Fruit fly (Drosophila melanogaster) whole organism, pupa: ENCODE results near the gene Trm1.
A peak's percentile ranks its signal among the peaks of the same experiment; 100 is the strongest.

ENCODE experiments used
- CG10348 ChIP-seq: fragments of 200-800 bp; sonication (Bioruptor generic); IDR thresholded peaks from 2 replicates; pipeline ENCODE4 v1.3.6; 2022; ENCODE audit warnings: missing biosample characterization, missing genetic modification characterization
- CG12605 ChIP-seq: fragments of 200-800 bp; sonication (Bioruptor generic); IDR thresholded peaks from 2 replicates; pipeline ENCODE4 v1.3.6; 2022; ENCODE audit warnings: missing biosample characterization, missing genetic modification characterization
- CG13204 ChIP-seq: fragments of 200-800 bp; sonication (Bioruptor generic); optimal IDR thresholded peaks from 2 replicates; lab custom pipeline; 2018; ENCODE audit warnings: missing biosample characterization, mild to moderate bottlenecking, missing genetic modification characterization, moderate library complexity
- CG14655 ChIP-seq: fragments of 200-800 bp; sonication (Bioruptor generic); optimal IDR thresholded peaks from 3 replicates; lab custom pipeline; 2017; ENCODE audit warnings: mild to moderate bottlenecking, missing biosample characterization, missing genetic modification reagents, missing genetic modification characterization
- CG15710 ChIP-seq: fragments of 200-800 bp; sonication (Bioruptor generic); optimal IDR thresholded peaks from 2 replicates; lab custom pipeline; 2018; ENCODE audit warnings: missing biosample characterization, mild to moderate bottlenecking, missing genetic modification characterization, moderate library complexity
- CG17806 ChIP-seq: fragments of 200-800 bp; sonication (Bioruptor generic); optimal IDR thresholded peaks from 2 replicates; lab custom pipeline; 2018; ENCODE audit warnings: missing biosample characterization, mild to moderate bottlenecking, missing genetic modification characterization, moderate library complexity
- CG32121 ChIP-seq: fragments of 200-800 bp; sonication (Bioruptor generic); IDR thresholded peaks from 2 replicates; pipeline ENCODE4 v1.3.6; 2022; ENCODE audit warnings: missing biosample characterization, missing genetic modification characterization
- CG34367 ChIP-seq: fragments of 200-800 bp; sonication (Bioruptor generic); optimal IDR thresholded peaks from 2 replicates; lab custom pipeline; 2018; ENCODE audit warnings: missing biosample characterization, mild to moderate bottlenecking, missing genetic modification characterization
- CG4496 ChIP-seq: fragments of 200-800 bp; sonication (Bioruptor generic); IDR thresholded peaks from 3 replicates; pipeline ENCODE4 v1.3.6; 2022; ENCODE audit warnings: missing biosample characterization, missing genetic modification characterization
- CG8159 ChIP-seq: fragments of 200-800 bp; sonication (Bioruptor generic); optimal IDR thresholded peaks from 3 replicates; lab custom pipeline; 2018; ENCODE audit warnings: missing biosample characterization, mild to moderate bottlenecking, missing genetic modification characterization, moderate library complexity
- CG8301 ChIP-seq: fragments of 200-800 bp; sonication (Bioruptor generic); optimal IDR thresholded peaks from 2 replicates; lab custom pipeline; 2018; ENCODE audit warnings: missing biosample characterization, mild to moderate bottlenecking, missing genetic modification characterization
- CG9948 ChIP-seq: fragments of 200-800 bp; sonication (Bioruptor generic); optimal IDR thresholded peaks from 2 replicates; lab custom pipeline; 2018; ENCODE audit warnings: missing biosample characterization, mild to moderate bottlenecking, missing genetic modification characterization, moderate library complexity
- D1 ChIP-seq: fragments of 200-800 bp; sonication (Bioruptor generic); optimal IDR thresholded peaks from 2 replicates; lab custom pipeline; 2018; ENCODE audit warnings: missing biosample characterization, mild to moderate bottlenecking, missing genetic modification characterization, moderate library complexity
- EcR ChIP-seq: fragments of 200-800 bp; sonication (Bioruptor generic); optimal IDR thresholded peaks from 3 replicates; lab custom pipeline; 2019; ENCODE audit warnings: missing biosample characterization, missing genetic modification characterization, mild to moderate bottlenecking, moderate library complexity, missing genetic modification reagents
- Ets98B ChIP-seq: fragments of 200-800 bp; sonication (Bioruptor generic); IDR thresholded peaks from 2 replicates; pipeline ENCODE4 v1.3.6; 2022; ENCODE audit warnings: missing biosample characterization, missing genetic modification characterization
- Pif1A ChIP-seq: fragments of 200-800 bp; sonication (Bioruptor generic); optimal IDR thresholded peaks from 3 replicates; lab custom pipeline; 2016; ENCODE audit warnings: missing biosample characterization, missing genetic modification characterization
- Pif1B ChIP-seq: fragments of 200-800 bp; sonication (Bioruptor generic); optimal IDR thresholded peaks from 3 replicates; lab custom pipeline; 2016; ENCODE audit warnings: missing biosample characterization, missing genetic modification characterization
- Snoo ChIP-seq: fragments of 200-800 bp; sonication (Bioruptor generic); optimal IDR thresholded peaks from 3 replicates; lab custom pipeline; 2017; ENCODE audit warnings: missing biosample characterization, mild to moderate bottlenecking, missing genetic modification characterization, inconsistent platforms
- fd96Ca ChIP-seq: fragments of 200-800 bp; sonication (Bioruptor generic); IDR thresholded peaks from 3 replicates; pipeline ENCODE4 v1.3.6; 2022; ENCODE audit warnings: missing biosample characterization, missing genetic modification characterization
- gl ChIP-seq: fragments of 200-800 bp; sonication (Bioruptor generic); optimal IDR thresholded peaks from 2 replicates; lab custom pipeline; 2018; ENCODE audit warnings: missing biosample characterization, mild to moderate bottlenecking, missing genetic modification characterization
- rn ChIP-seq: fragments of 200-800 bp; sonication (Bioruptor generic); IDR thresholded peaks from 2 replicates; pipeline ENCODE4 v1.3.6; 2022; ENCODE audit warnings: missing biosample characterization, missing genetic modification characterization

Trm1 gene

DNA sequence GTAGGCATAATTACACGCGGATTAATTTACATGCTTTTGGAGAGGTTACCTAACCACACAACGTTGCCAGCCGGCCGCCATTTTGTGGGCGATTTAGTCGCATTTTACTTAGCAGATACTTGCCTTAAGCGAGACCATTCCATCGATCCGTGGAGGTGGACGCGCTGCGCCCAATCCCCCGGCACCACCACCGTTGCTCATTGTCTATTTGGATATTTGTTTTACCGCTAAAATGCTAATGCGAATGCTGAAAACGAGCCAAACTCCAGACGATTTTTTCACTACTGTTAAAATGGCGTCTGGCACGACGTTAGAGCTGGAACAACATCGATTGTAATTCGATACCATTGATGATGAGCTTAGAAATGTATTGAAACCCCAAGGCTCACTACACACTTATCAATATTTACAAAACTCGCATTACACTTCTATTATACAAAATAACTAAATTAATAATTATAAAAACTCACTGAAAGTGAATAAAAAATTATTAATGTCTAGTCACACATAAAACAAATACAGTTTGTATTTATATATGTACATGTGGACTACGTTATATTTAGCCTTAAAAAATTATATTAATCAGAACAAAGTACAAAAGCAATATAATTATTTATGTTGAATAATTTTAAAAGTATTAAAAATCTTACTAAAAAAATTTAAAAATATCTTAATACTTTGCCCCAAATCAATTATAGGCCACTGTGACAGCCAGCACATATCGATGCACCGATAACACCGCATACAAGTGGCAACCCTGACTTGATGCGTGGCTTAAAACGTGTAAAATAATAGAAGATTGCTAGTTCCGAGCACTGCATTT lies 6.1 kb downstream of the Trm1 start, which contains the start of gene eRF3:
Gene eRF3, plus strand, starts transcription at position 741 of the 823 bp plus-strand sequence.
- TF ChIP-seq CG4496 (GFP tag; lab: Robert Waterston, UW), result 0 out of 3 replicates have a peak, but pooled peaks have one; percentile 25
- peak; percentile 59; the same call in 1 of the 2 replicates for TF ChIP-seq Ets98B (GFP tag; lab: Robert Waterston, UW)
- TF ChIP-seq CG32121 (GFP tag; lab: Robert Waterston, UW), result peak; percentile 56
- TF ChIP-seq CG34367 (tag; lab: Kevin White, UChicago), result peak; percentile 56
- TF ChIP-seq D1 (tag; lab: Kevin White, UChicago), result no peak
- TF ChIP-seq CG13204 (GFP tag; lab: Kevin White, UChicago), result no peak
- peak; percentile 33 for TF ChIP-seq CG8301
- TF ChIP-seq fd96Ca (GFP tag; lab: Robert Waterston, UW), result peak; percentile 10; the same call in 2 of the 3 replicates
- peak; percentile 13 for TF ChIP-seq CG12605 (GFP tag; lab: Robert Waterston, UW)
- TF ChIP-seq CG10348 (GFP tag; lab: Robert Waterston, UW), result peak; percentile 24; the same call in 1 of the 2 replicates
- TF ChIP-seq rn (GFP tag; lab: Robert Waterston, UW), result no peak; the same call in 1 of the 2 replicates
- TF ChIP-seq Pif1A (GFP tag; lab: Kevin White, UChicago), result no peak
- peak; percentile 78 for TF ChIP-seq CG8159 (tag; lab: Kevin White, UChicago)
- TF ChIP-seq CG9948 (tag; lab: Kevin White, UChicago), result peak; percentile 64
- TF ChIP-seq CG17806, result peak; percentile 56
- TF ChIP-seq Snoo (tag; lab: Kevin White, UChicago), result peak; percentile 46
- TF ChIP-seq EcR (GFP tag; lab: Kevin White, UChicago), result no peak
- peak; percentile 22 for TF ChIP-seq Pif1B (GFP tag; lab: Kevin White, UChicago)
- peak; percentile 73 for TF ChIP-seq CG15710 (tag; lab: Kevin White, UChicago)
- TF ChIP-seq gl, result no peak
- no peak for TF ChIP-seq CG14655 (GFP tag; lab: Kevin White, UChicago)

DNA sequence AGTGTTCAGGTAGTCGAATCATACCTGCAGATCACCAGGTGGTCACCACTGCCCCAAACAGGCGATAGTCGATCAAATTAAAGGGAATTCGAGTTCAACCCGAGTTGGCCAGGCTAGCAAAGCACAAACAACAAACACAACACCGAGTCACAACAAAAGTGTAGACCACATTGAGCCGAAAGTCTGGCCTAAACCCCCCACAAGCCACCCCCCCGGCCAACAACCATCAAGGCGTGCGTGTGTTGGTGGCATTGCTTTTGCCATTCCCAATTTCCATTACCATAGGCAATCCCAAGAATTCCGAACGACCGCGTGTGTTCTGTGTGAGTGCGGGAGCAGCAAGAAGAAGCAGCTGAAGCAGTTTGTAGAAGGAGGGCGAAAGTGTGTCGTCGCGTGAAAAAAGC lies 6.7 kb downstream of the Trm1 start, which contains the start of gene SC35:
Gene SC35, minus strand, starts transcription at position 131 of the 404 bp plus-strand sequence.
- TF ChIP-seq rn (GFP tag; lab: Robert Waterston, UW), result no peak
- no peak for TF ChIP-seq CG9948 (tag; lab: Kevin White, UChicago)
- TF ChIP-seq fd96Ca (GFP tag; lab: Robert Waterston, UW), result no peak
- TF ChIP-seq EcR (GFP tag; lab: Kevin White, UChicago), result peak; percentile 54
- TF ChIP-seq CG4496 (GFP tag; lab: Robert Waterston, UW), result peak; percentile 55; the same call in 2 of the 3 replicates

DNA sequence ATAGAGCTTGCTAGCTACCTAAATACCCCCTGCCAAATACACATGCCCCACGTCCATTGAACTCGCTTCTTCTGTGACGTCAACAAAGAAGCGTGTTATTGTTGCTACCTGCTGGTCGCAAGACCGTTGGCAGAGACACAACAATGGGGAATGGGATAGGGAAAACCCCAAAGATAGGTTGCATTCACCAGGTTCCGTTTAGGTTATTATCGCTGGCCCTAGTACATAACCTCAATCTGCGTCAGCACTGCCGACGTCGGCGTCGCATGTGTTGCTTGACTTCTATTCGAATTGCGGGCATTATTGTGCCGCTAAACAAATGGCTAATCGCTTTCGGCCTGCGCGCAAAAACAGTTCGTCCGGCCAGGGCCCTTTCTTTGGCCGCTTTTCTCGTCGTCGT lies 7.6 kb downstream of the Trm1 start:
- TF ChIP-seq gl (no peak), CG17806 (no peak), CG13204 (GFP tag; lab: Kevin White, UChicago) (no peak), EcR (GFP tag; lab: Kevin White, UChicago) (peak; percentile 76), Pif1B (GFP tag; lab: Kevin White, UChicago) (no peak)

DNA sequence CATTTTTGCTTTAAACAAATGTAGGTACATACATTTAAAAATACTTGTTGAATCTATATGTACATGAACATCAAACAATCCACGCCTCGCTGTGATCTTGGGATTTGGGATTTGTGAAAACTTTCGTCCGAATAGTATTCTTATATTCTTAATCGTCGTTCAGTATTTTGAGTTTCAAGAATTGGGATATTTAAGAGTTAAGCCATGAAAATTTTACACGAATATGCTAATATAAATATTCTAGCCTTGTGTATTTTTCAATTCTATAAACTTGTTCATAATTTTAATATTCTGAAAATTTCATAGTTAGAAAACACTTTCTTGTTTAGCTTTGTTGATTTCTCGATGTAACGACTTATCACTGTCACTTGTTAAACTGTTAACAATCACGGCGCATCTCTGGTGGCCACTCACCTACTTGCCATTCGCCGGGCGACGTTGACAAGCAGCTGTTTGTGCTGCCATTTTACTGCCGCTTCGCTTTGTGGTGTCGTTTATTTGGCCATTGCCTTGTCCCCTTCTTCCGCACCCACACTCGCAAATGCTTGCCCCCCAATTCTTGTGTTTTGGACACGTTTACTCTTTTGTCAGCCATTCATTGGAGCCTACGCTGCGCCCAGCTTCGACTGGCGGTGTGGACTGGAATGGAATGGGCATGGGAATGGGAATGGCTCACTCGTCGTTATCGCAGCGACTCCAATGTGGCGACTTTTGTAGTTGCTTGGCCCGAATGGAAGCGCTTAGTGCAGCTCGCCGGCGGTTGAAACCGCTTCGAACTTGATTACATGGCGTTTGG lies 8.3 kb downstream of the Trm1 start:
- TF ChIP-seq rn (GFP tag; lab: Robert Waterston, UW) (no peak), fd96Ca (GFP tag; lab: Robert Waterston, UW) (0 out of 3 replicates have a peak, but pooled peaks have one; percentile 41), EcR (GFP tag; lab: Kevin White, UChicago) (peak; percentile 92)
- TF ChIP-seq, all 21 proteins: peak for 2

DNA sequence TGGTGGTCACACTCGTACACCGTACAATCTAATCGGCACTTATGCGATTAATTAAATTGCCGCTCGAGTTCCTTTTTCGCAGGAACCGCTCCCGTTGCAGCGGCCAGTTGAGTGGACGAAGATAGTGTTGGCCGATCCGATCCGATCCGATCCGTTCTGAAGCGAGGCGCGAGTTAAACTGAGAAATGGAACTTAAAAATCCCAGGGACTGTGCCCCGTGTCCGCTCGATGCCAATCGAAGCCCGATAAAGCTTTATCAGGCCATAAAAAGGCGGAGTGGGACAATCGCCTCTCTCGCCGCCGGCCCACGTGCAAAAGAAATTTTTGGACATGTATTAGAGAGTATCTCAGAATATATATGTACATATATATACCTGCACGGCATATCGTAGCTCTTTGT lies 17.9 kb downstream of the Trm1 start, which contains the start of gene Oatp33Ea:
Gene Oatp33Ea, minus strand, starts transcription at position 182 of the 400 bp plus-strand sequence.
- TF ChIP-seq Snoo (tag; lab: Kevin White, UChicago) (no peak), CG15710 (tag; lab: Kevin White, UChicago) (no peak), rn (GFP tag; lab: Robert Waterston, UW) (no peak), D1 (tag; lab: Kevin White, UChicago) (no peak), Pif1A (GFP tag; lab: Kevin White, UChicago) (no peak), fd96Ca (GFP tag; lab: Robert Waterston, UW) (no peak), Ets98B (GFP tag; lab: Robert Waterston, UW) (no peak), CG12605 (GFP tag; lab: Robert Waterston, UW) (no peak), CG32121 (GFP tag; lab: Robert Waterston, UW) (no peak), CG8159 (tag; lab: Kevin White, UChicago) (no peak), gl (no peak), CG9948 (tag; lab: Kevin White, UChicago) (no peak), CG13204 (GFP tag; lab: Kevin White, UChicago) (no peak), CG14655 (GFP tag; lab: Kevin White, UChicago) (no peak), Pif1B (GFP tag; lab: Kevin White, UChicago) (no peak), CG17806 (no peak), CG4496 (GFP tag; lab: Robert Waterston, UW) (no peak), CG10348 (GFP tag; lab: Robert Waterston, UW) (no peak), CG8301 (no peak)
- TF ChIP-seq, all 21 proteins: peak for 0
